Worm (Caenorhabditis elegans) whole organism, L3 larva: ENCODE measurements around the gene eor-1.

Source experiments
- R02D3.7 ChIP-seq: fragments of 150-350 bp; optimal IDR thresholded peaks from 2 replicates; lab custom pipeline; 2014; ENCODE audit warnings: missing biosample characterization, missing genetic modification characterization
- ZK546.5 ChIP-seq: sonication (generic microtip); optimal IDR thresholded peaks from 2 replicates; lab custom pipeline; 2017; ENCODE audit warnings: missing biosample characterization, missing genetic modification characterization
- aly-2 ChIP-seq: fragments of 150-350 bp; optimal IDR thresholded peaks from 2 replicates; lab custom pipeline; 2014; ENCODE audit warnings: missing biosample characterization, missing genetic modification characterization
- ceh-28 ChIP-seq: fragments of 150-350 bp; optimal IDR thresholded peaks from 2 replicates; lab custom pipeline; 2014; ENCODE audit warnings: missing biosample characterization, missing genetic modification reagents, missing genetic modification characterization
- ceh-82 ChIP-seq: fragments of 150-350 bp; optimal IDR thresholded peaks from 2 replicates; lab custom pipeline; 2014; ENCODE audit warnings: missing biosample characterization, missing genetic modification characterization
- daf-12 ChIP-seq: fragments of 150-350 bp; optimal IDR thresholded peaks from 2 replicates; lab custom pipeline; 2014; ENCODE audit warnings: missing biosample characterization, missing genetic modification reagents, missing genetic modification characterization
- egl-27 ChIP-seq: sonication (generic microtip); optimal IDR thresholded peaks from 4 replicates; lab custom pipeline; 2017; ENCODE audit warnings: missing biosample characterization, missing genetic modification reagents, missing genetic modification characterization
- egl-5 ChIP-seq: fragments of 150-350 bp; optimal IDR thresholded peaks from 2 replicates; lab custom pipeline; 2017; ENCODE audit warnings: missing biosample characterization, missing genetic modification reagents, missing genetic modification characterization, inconsistent platforms
- elt-1 ChIP-seq: fragments of 150-350 bp; optimal IDR thresholded peaks from 2 replicates; lab custom pipeline; 2014; ENCODE audit warnings: missing biosample characterization, missing genetic modification characterization
- fkh-10 ChIP-seq: sonication (generic microtip); optimal IDR thresholded peaks from 2 replicates; lab custom pipeline; 2017; ENCODE audit warnings: missing biosample characterization, missing genetic modification reagents, missing genetic modification characterization
- fkh-2 ChIP-seq: fragments of 150-350 bp; optimal IDR thresholded peaks from 2 replicates; lab custom pipeline; 2014; ENCODE audit warnings: missing biosample characterization, missing genetic modification reagents, missing genetic modification characterization
- fos-1 ChIP-seq: fragments of 150-350 bp; optimal IDR thresholded peaks from 2 replicates; lab custom pipeline; 2014; ENCODE audit warnings: missing biosample characterization, missing genetic modification characterization
- hmg-11 ChIP-seq: sonication (generic microtip); optimal IDR thresholded peaks from 2 replicates; lab custom pipeline; 2016; ENCODE audit warnings: missing genetic modification characterization, missing compliant biosample characterization
- jun-1 ChIP-seq: fragments of 150-350 bp; optimal IDR thresholded peaks from 2 replicates; lab custom pipeline; 2014; ENCODE audit warnings: missing biosample characterization, missing genetic modification reagents, missing genetic modification characterization
- lin-15B ChIP-seq: fragments of 150-350 bp; optimal IDR thresholded peaks from 2 replicates; lab custom pipeline; 2014; ENCODE audit warnings: missing biosample characterization, missing genetic modification characterization
- lin-39 ChIP-seq: fragments of 150-350 bp; optimal IDR thresholded peaks from 2 replicates; lab custom pipeline; 2018; ENCODE audit warnings: missing biosample characterization, missing genetic modification reagents, missing genetic modification characterization
- lsy-12 ChIP-seq: sonication (generic microtip); optimal IDR thresholded peaks from 2 replicates; lab custom pipeline; 2016; ENCODE audit warnings: mild to moderate bottlenecking, missing genetic modification characterization, missing compliant biosample characterization
- mdl-1 ChIP-seq: fragments of 150-350 bp; optimal IDR thresholded peaks from 2 replicates; lab custom pipeline; 2014; ENCODE audit warnings: missing biosample characterization, missing genetic modification characterization
- mml-1 ChIP-seq: fragments of 150-350 bp; sonication (generic microtip); optimal IDR thresholded peaks from 3 replicates; lab custom pipeline; 2014; ENCODE audit warnings: missing biosample characterization, missing genetic modification characterization
- nfya-1 ChIP-seq: sonication (generic microtip); optimal IDR thresholded peaks from 2 replicates; lab custom pipeline; 2017; ENCODE audit warnings: missing genetic modification characterization, mild to moderate bottlenecking, missing compliant biosample characterization, antibody characterized with exemption, moderate library complexity; ENCODE audit not compliant: insufficient read depth
- nhr-23 ChIP-seq: fragments of 150-350 bp; optimal IDR thresholded peaks from 2 replicates; lab custom pipeline; 2014; ENCODE audit warnings: missing biosample characterization, missing genetic modification reagents, missing genetic modification characterization
- nhr-25 ChIP-seq: sonication (generic microtip); optimal IDR thresholded peaks from 2 replicates; lab custom pipeline; 2017; ENCODE audit warnings: missing biosample characterization, missing genetic modification characterization
- nhr-43 ChIP-seq: sonication (generic microtip); optimal IDR thresholded peaks from 2 replicates; lab custom pipeline; 2016; ENCODE audit warnings: mild to moderate bottlenecking, missing genetic modification characterization, missing compliant biosample characterization; ENCODE audit not compliant: poor library complexity, severe bottlenecking
- nhr-67 ChIP-seq: fragments of 150-350 bp; optimal IDR thresholded peaks from 2 replicates; lab custom pipeline; 2014; ENCODE audit warnings: missing biosample characterization, missing genetic modification characterization
- nhr-76 ChIP-seq: fragments of 150-350 bp; sonication (generic microtip); optimal IDR thresholded peaks from 5 replicates; lab custom pipeline; 2014; ENCODE audit warnings: missing biosample characterization, missing genetic modification characterization
- nhr-77 ChIP-seq: fragments of 150-350 bp; optimal IDR thresholded peaks from 2 replicates; lab custom pipeline; 2014; ENCODE audit warnings: missing biosample characterization, missing genetic modification characterization
- pqm-1 ChIP-seq: fragments of 150-350 bp; optimal IDR thresholded peaks from 2 replicates; lab custom pipeline; 2017; ENCODE audit warnings: missing biosample characterization, missing genetic modification characterization, inconsistent platforms
- snpc-4 ChIP-seq: fragments of 150-350 bp; optimal IDR thresholded peaks from 2 replicates; lab custom pipeline; 2014; ENCODE audit warnings: missing biosample characterization, missing genetic modification characterization
- tbx-2 ChIP-seq: sonication (generic microtip); optimal IDR thresholded peaks from 2 replicates; lab custom pipeline; 2016; ENCODE audit warnings: mild to moderate bottlenecking, missing genetic modification characterization, missing compliant biosample characterization
- unc-39 ChIP-seq: sonication (generic microtip); optimal IDR thresholded peaks from 4 replicates; lab custom pipeline; 2017; ENCODE audit warnings: missing biosample characterization, missing genetic modification characterization
- unc-62 ChIP-seq: fragments of 150-350 bp; sonication (generic microtip); optimal IDR thresholded peaks from 4 replicates; lab custom pipeline; 2014; ENCODE audit warnings: missing biosample characterization, missing genetic modification reagents, missing genetic modification characterization
- zag-1 ChIP-seq: fragments of 150-350 bp; optimal IDR thresholded peaks from 2 replicates; lab custom pipeline; 2014; ENCODE audit warnings: missing biosample characterization, missing genetic modification characterization
- ztf-11 ChIP-seq: fragments of 150-350 bp; optimal IDR thresholded peaks from 2 replicates; lab custom pipeline; 2014; ENCODE audit warnings: missing biosample characterization, missing genetic modification characterization
- ztf-4 ChIP-seq: fragments of 150-350 bp; optimal IDR thresholded peaks from 2 replicates; lab custom pipeline; 2014; ENCODE audit warnings: missing biosample characterization, missing genetic modification characterization

eor-1 gene

ce11 chrIV:4810377-4810984 is 11.5 kb upstream of the eor-1 start, which contains the start of gene eif-1.A (continued):
- TF ChIP-seq zag-1 (no peak), lin-15B (tag; lab: Kevin White, UChicago) (peak; percentile 74), hmg-11 (peak; percentile 77), nhr-25 (tag; lab: Kevin White, UChicago) (no peak), R02D3.7 (tag; lab: Kevin White, UChicago) (peak; percentile 39), nhr-77 (tag; lab: Kevin White, UChicago) (no peak), egl-27 (tag; lab: Kevin White, UChicago) (no peak), nhr-43 (tag; lab: Kevin White, UChicago) (peak; percentile 27), nfya-1 (tag; lab: Kevin White, UChicago) (peak; percentile 77), lsy-12 (no peak), nhr-23 (tag; lab: Kevin White, UChicago) (peak; percentile 63), snpc-4 (tag; lab: Kevin White, UChicago) (peak; percentile 79), ZK546.5 (no peak), pqm-1 (tag; lab: Kevin White, UChicago) (peak; percentile 8), mml-1 (no peak)

- TF ChIP-seq unc-62 (no peak), ZK546.5 (no peak), fos-1 (tag; lab: Kevin White, UChicago) (no peak), nhr-77 (tag; lab: Kevin White, UChicago) (no peak), nhr-67 (tag; lab: Kevin White, UChicago) (no peak), fkh-2 (no peak)
Observed at ce11 chrIV:4809813-4810212, 10.8 kb upstream of the eor-1 start, which contains the start of gene H06H21.37. Gene H06H21.37, minus strand, starts transcription at chrIV:4809974.

- no peak for TF ChIP-seq nhr-25 (tag; lab: Kevin White, UChicago)
Observed at ce11 chrIV:4809397-4809796, 10.4 kb upstream of the eor-1 start, which contains the start of gene ubxn-6. Gene ubxn-6, minus strand, starts transcription at chrIV:4809497.

ce11 chrIV:4807219-4807618 is 8.2 kb upstream of the eor-1 start, which contains the start of gene H06H21.11:
Gene H06H21.11, minus strand, starts transcription at chrIV:4807319.
- TF ChIP-seq nhr-77 (tag; lab: Kevin White, UChicago) = no peak
- no peak for TF ChIP-seq lin-39
- TF ChIP-seq hmg-11 = no peak
- TF ChIP-seq pqm-1 (tag; lab: Kevin White, UChicago) = no peak
- no peak for TF ChIP-seq snpc-4 (tag; lab: Kevin White, UChicago)
- no peak for TF ChIP-seq zag-1
- TF ChIP-seq ztf-11 (tag; lab: Kevin White, UChicago) = no peak
- TF ChIP-seq egl-5 (tag; lab: Kevin White, UChicago) = no peak

ce11 chrIV:4806486-4806885 is 7.5 kb upstream of the eor-1 start, which contains the start of gene dpf-5:
Gene dpf-5, minus strand, starts transcription at chrIV:4806586.
- no peak for TF ChIP-seq ceh-28 (tag; lab: Kevin White, UChicago)
- TF ChIP-seq jun-1 (tag; lab: Kevin White, UChicago) = no peak
- no peak for TF ChIP-seq aly-2 (tag; lab: Kevin White, UChicago)
- TF ChIP-seq nhr-77 (tag; lab: Kevin White, UChicago) = no peak
- TF ChIP-seq ZK546.5 = no peak
- no peak for TF ChIP-seq elt-1
- no peak for TF ChIP-seq mdl-1 (tag; lab: Kevin White, UChicago)
- TF ChIP-seq daf-12 (tag; lab: Kevin White, UChicago) = no peak
- no peak for TF ChIP-seq tbx-2
- no peak for TF ChIP-seq unc-62
- no peak for TF ChIP-seq snpc-4 (tag; lab: Kevin White, UChicago)
- no peak for TF ChIP-seq lsy-12
- TF ChIP-seq fos-1 (tag; lab: Kevin White, UChicago) = no peak

ce11 chrIV:4802494-4802893 is 3.5 kb upstream of the eor-1 start, which contains the start of gene dpf-7:
Gene dpf-7, minus strand, starts transcription at chrIV:4802594.
- no peak for TF ChIP-seq ztf-11 (tag; lab: Kevin White, UChicago)

ce11 chrIV:4795111-4795510 is 3.9 kb downstream of the eor-1 start:
- TF ChIP-seq nhr-76 (tag; lab: Kevin White, UChicago) = no peak
- no peak for TF ChIP-seq nhr-23 (tag; lab: Kevin White, UChicago)
- no peak for TF ChIP-seq ztf-4
- no peak for TF ChIP-seq fos-1 (tag; lab: Kevin White, UChicago)
- no peak for TF ChIP-seq fkh-10 (GFP tag; lab: Kevin White, UChicago)
- no peak for TF ChIP-seq unc-39 (tag; lab: Kevin White, UChicago)
- no peak for TF ChIP-seq mdl-1 (tag; lab: Kevin White, UChicago)
- TF ChIP-seq ceh-28 (tag; lab: Kevin White, UChicago) = no peak
- TF ChIP-seq daf-12 (tag; lab: Kevin White, UChicago) = no peak
- TF ChIP-seq snpc-4 (tag; lab: Kevin White, UChicago) = no peak
- no peak for TF ChIP-seq nhr-25 (tag; lab: Kevin White, UChicago)
- TF ChIP-seq ceh-82 (tag; lab: Kevin White, UChicago) = no peak
